Fruit fly (Drosophila melanogaster) whole organism, adult: Measurements from ENCODE around the gene cert.

Experiments used
- CG12768 ChIP-seq: fragments of 200-800 bp; sonication (Bioruptor generic); optimal IDR thresholded peaks from 2 replicates; lab custom pipeline; 2017; ENCODE audit warnings: missing biosample characterization, missing genetic modification characterization, mild to moderate bottlenecking, moderate library complexity, missing genetic modification reagents
- CG7045 ChIP-seq: fragments of 200-800 bp; sonication (Bioruptor generic); optimal IDR thresholded peaks from 2 replicates; lab custom pipeline; 2017; ENCODE audit warnings: missing biosample characterization, mild to moderate bottlenecking, missing genetic modification characterization
- cnc ChIP-seq, 2 experiments: fragments of >200 bp; optimal IDR thresholded peaks; 2 replicates each; lab custom pipeline; 2017

- no peak for TF ChIP-seq cnc (optimal IDR thresholded peaks at IDR 0.05; lab: Kevin White, UChicago)
- no peak for TF ChIP-seq CG12768
- TF ChIP-seq CG7045 (GFP tag; lab: Kevin White, UChicago) = no peak
Observed at dm6 chr3L:8325559-8325958, 35.9 kb upstream of the cert start, which contains the start of gene CG34461.
